Fruit fly (Drosophila melanogaster) whole organism, adult: ENCODE results near the gene obst-H.
A peak's percentile ranks its signal among the peaks of the same experiment; 100 is the strongest.

Experiments used
- CG11617 ChIP-seq: fragments of 200-800 bp; sonication (Bioruptor generic); optimal IDR thresholded peaks from 2 replicates; lab custom pipeline; 2017; ENCODE audit warnings: mild to moderate bottlenecking, missing biosample characterization, missing genetic modification reagents, missing genetic modification characterization
- CG12768 ChIP-seq: fragments of 200-800 bp; sonication (Bioruptor generic); optimal IDR thresholded peaks from 2 replicates; lab custom pipeline; 2017; ENCODE audit warnings: missing biosample characterization, missing genetic modification characterization, mild to moderate bottlenecking, moderate library complexity, missing genetic modification reagents
- CG14711 ChIP-seq: fragments of 200-800 bp; sonication (Bioruptor generic); optimal IDR thresholded peaks from 2 replicates; lab custom pipeline; 2018; ENCODE audit warnings: missing biosample characterization, mild to moderate bottlenecking, missing genetic modification characterization, moderate library complexity
- CG1620 ChIP-seq: fragments of 200-800 bp; sonication (Bioruptor generic); optimal IDR thresholded peaks from 2 replicates; lab custom pipeline; 2016; ENCODE audit warnings: missing biosample characterization, missing genetic modification characterization
- CG33017 ChIP-seq: fragments of 200-800 bp; sonication (Bioruptor generic); optimal IDR thresholded peaks from 2 replicates; lab custom pipeline; 2018; ENCODE audit warnings: missing biosample characterization, mild to moderate bottlenecking, missing genetic modification characterization, moderate library complexity
- CG5204 ChIP-seq: fragments of 200-800 bp; sonication (Bioruptor generic); optimal IDR thresholded peaks from 2 replicates; lab custom pipeline; 2016; ENCODE audit warnings: missing biosample characterization, missing genetic modification characterization
- CG7045 ChIP-seq: fragments of 200-800 bp; sonication (Bioruptor generic); optimal IDR thresholded peaks from 2 replicates; lab custom pipeline; 2017; ENCODE audit warnings: missing biosample characterization, mild to moderate bottlenecking, missing genetic modification characterization
- CG7101 ChIP-seq: fragments of 200-800 bp; sonication (Bioruptor generic); optimal IDR thresholded peaks from 2 replicates; lab custom pipeline; 2018; ENCODE audit warnings: missing biosample characterization, mild to moderate bottlenecking, missing genetic modification characterization, moderate library complexity
- Clk ChIP-seq: fragments of 200-800 bp; sonication (Bioruptor generic); optimal IDR thresholded peaks from 2 replicates; lab custom pipeline; 2017; ENCODE audit warnings: missing biosample characterization, missing genetic modification characterization
- Crg-1 ChIP-seq: fragments of 200-800 bp; sonication (Bioruptor generic); optimal IDR thresholded peaks from 2 replicates; lab custom pipeline; 2016; ENCODE audit warnings: missing biosample characterization, missing genetic modification characterization
- Hr96 ChIP-seq: fragments of 200-800 bp; sonication (Bioruptor generic); optimal IDR thresholded peaks from 2 replicates; lab custom pipeline; 2016; ENCODE audit warnings: missing biosample characterization, missing genetic modification characterization
- Mnt ChIP-seq: fragments of 200-800 bp; sonication (Bioruptor generic); optimal IDR thresholded peaks from 2 replicates; lab custom pipeline; 2016; ENCODE audit warnings: missing biosample characterization, mild to moderate bottlenecking, missing genetic modification characterization
- bab1 ChIP-seq: fragments of 200-800 bp; sonication (Bioruptor generic); optimal IDR thresholded peaks from 3 replicates; lab custom pipeline; 2019; ENCODE audit warnings: missing biosample characterization, mild to moderate bottlenecking, missing genetic modification characterization, moderate library complexity
- cic ChIP-seq: fragments of 200-800 bp; sonication (Bioruptor generic); optimal IDR thresholded peaks from 2 replicates; lab custom pipeline; 2017; ENCODE audit warnings: missing biosample characterization, mild to moderate bottlenecking, missing genetic modification characterization, moderate library complexity
- cnc ChIP-seq, 2 experiments: fragments of >200 bp; optimal IDR thresholded peaks; 2 replicates each; lab custom pipeline; 2017
- kay ChIP-seq: fragments of 200-800 bp; sonication (Bioruptor generic); peaks from one replicate; lab custom pipeline; 2016; ENCODE audit warnings: missing biosample characterization, missing genetic modification characterization, borderline replicate concordance
- ovo ChIP-seq: fragments of 200-800 bp; sonication (Bioruptor generic); optimal IDR thresholded peaks from 2 replicates; lab custom pipeline; 2016; ENCODE audit warnings: missing biosample characterization, missing genetic modification characterization
- pad ChIP-seq: fragments of 200-800 bp; sonication (Bioruptor generic); optimal IDR thresholded peaks from 3 replicates; lab custom pipeline; 2017; ENCODE audit warnings: missing biosample characterization, missing genetic modification characterization, mild to moderate bottlenecking, moderate library complexity, missing genetic modification reagents
- tj ChIP-seq: fragments of 200-800 bp; sonication (Bioruptor generic); optimal IDR thresholded peaks from 3 replicates; lab custom pipeline; 2017; ENCODE audit warnings: missing biosample characterization, mild to moderate bottlenecking, missing genetic modification characterization, moderate library complexity
- toe ChIP-seq: fragments of 200-800 bp; sonication (Bioruptor generic); optimal IDR thresholded peaks from 2 replicates; lab custom pipeline; 2016; ENCODE audit warnings: missing biosample characterization, missing genetic modification characterization

obst-H gene

dm6 chr3L:15518344-15518743, 10.7 kb downstream of the obst-H start:
- TF ChIP-seq kay (GFP tag; lab: Kevin White, UChicago) (peak; percentile 8), Mnt (GFP tag; lab: Kevin White, UChicago) (peak; percentile 35), cic (peak; percentile 33), ovo (GFP tag; lab: Kevin White, UChicago) (no peak)

- TF ChIP-seq cnc (optimal IDR thresholded peaks at IDR 0.05; lab: Kevin White, UChicago) (no peak), cic (peak; percentile 12), kay (GFP tag; lab: Kevin White, UChicago) (peak; percentile 50)
These were observed 11.5 kb downstream of the obst-H start for dm6 chr3L:15517508-15517907.

dm6 chr3L:15516956-15517355, 12.1 kb downstream of the obst-H start, which contains the start of gene CG13454:
Gene CG13454, minus strand, starts transcription at chr3L:15517056.
- TF ChIP-seq toe (no peak), Clk (no peak), CG11617 (no peak), CG7045 (GFP tag; lab: Kevin White, UChicago) (no peak), Crg-1 (no peak)

- no peak for TF ChIP-seq pad (GFP tag; lab: Kevin White, UChicago)
- TF ChIP-seq CG5204 (GFP tag; lab: Kevin White, UChicago) = no peak
- TF ChIP-seq CG1620 = no peak
- TF ChIP-seq CG11617 = no peak
- TF ChIP-seq CG14711 = no peak
- TF ChIP-seq toe = no peak
- no peak for TF ChIP-seq cnc (optimal IDR thresholded peaks at IDR 0.05; lab: Kevin White, UChicago)
- no peak for TF ChIP-seq cic
- no peak for TF ChIP-seq Hr96
- no peak for TF ChIP-seq CG7101 (tag; lab: Kevin White, UChicago)
- no peak for TF ChIP-seq CG33017 (tag; lab: Kevin White, UChicago)
- no peak for TF ChIP-seq CG12768 (GFP tag; lab: Kevin White, UChicago)
- TF ChIP-seq CG7045 (GFP tag; lab: Kevin White, UChicago) = no peak
These were observed 12.6 kb downstream of the obst-H start for dm6 chr3L:15516440-15516839.

- TF ChIP-seq Clk (no peak), kay (GFP tag; lab: Kevin White, UChicago) (peak; percentile 91), CG7045 (GFP tag; lab: Kevin White, UChicago) (no peak), Mnt (GFP tag; lab: Kevin White, UChicago) (peak; percentile 82), cnc (optimal IDR thresholded peaks at IDR 0.05; lab: Kevin White, UChicago) (peak in 1 of 2 experiments; percentile 59), pad (GFP tag; lab: Kevin White, UChicago) (no peak), CG1620 (no peak), CG11617 (no peak), ovo (GFP tag; lab: Kevin White, UChicago) (no peak), CG7101 (tag; lab: Kevin White, UChicago) (no peak), tj (peak; percentile 26), CG12768 (GFP tag; lab: Kevin White, UChicago) (no peak), bab1 (GFP tag; lab: Kevin White, UChicago) (no peak), CG5204 (GFP tag; lab: Kevin White, UChicago) (no peak), CG33017 (tag; lab: Kevin White, UChicago) (no peak), Crg-1 (no peak), Hr96 (no peak), cic (peak; percentile 99), toe (no peak), CG14711 (no peak)
These were observed 14.1 kb downstream of the obst-H start for dm6 chr3L:15514814-15515495.

- TF ChIP-seq CG7101 (tag; lab: Kevin White, UChicago) (no peak), cic (no peak), tj (peak; percentile 58), toe (no peak), Clk (no peak), CG5204 (GFP tag; lab: Kevin White, UChicago) (no peak), Mnt (GFP tag; lab: Kevin White, UChicago) (peak; percentile 98), Hr96 (no peak), bab1 (GFP tag; lab: Kevin White, UChicago) (no peak), kay (GFP tag; lab: Kevin White, UChicago) (no peak), CG7045 (GFP tag; lab: Kevin White, UChicago) (no peak), ovo (GFP tag; lab: Kevin White, UChicago) (no peak)
These were observed 14.6 kb downstream of the obst-H start for dm6 chr3L:15514405-15514804.

dm6 chr3L:15513726-15514125, 15.3 kb downstream of the obst-H start:
- TF ChIP-seq Crg-1 = no peak
- peak in 1 of 2 experiments; percentile 63 for TF ChIP-seq cnc (optimal IDR thresholded peaks at IDR 0.05; lab: Kevin White, UChicago)
- TF ChIP-seq CG7045 (GFP tag; lab: Kevin White, UChicago) = no peak
- no peak for TF ChIP-seq CG12768 (GFP tag; lab: Kevin White, UChicago)
- TF ChIP-seq ovo (GFP tag; lab: Kevin White, UChicago) = no peak
- TF ChIP-seq CG11617 = no peak
- TF ChIP-seq kay (GFP tag; lab: Kevin White, UChicago) = peak; percentile 66
- no peak for TF ChIP-seq Hr96
- TF ChIP-seq toe = no peak
- TF ChIP-seq cic = no peak
- TF ChIP-seq Clk = no peak
- TF ChIP-seq pad (GFP tag; lab: Kevin White, UChicago) = no peak
- TF ChIP-seq bab1 (GFP tag; lab: Kevin White, UChicago) = no peak
- no peak for TF ChIP-seq CG5204 (GFP tag; lab: Kevin White, UChicago)
- TF ChIP-seq CG33017 (tag; lab: Kevin White, UChicago) = no peak
- no peak for TF ChIP-seq Mnt (GFP tag; lab: Kevin White, UChicago)
